Worm (Caenorhabditis elegans): ENCODE results near the gene T26H5.14.

DNA sequence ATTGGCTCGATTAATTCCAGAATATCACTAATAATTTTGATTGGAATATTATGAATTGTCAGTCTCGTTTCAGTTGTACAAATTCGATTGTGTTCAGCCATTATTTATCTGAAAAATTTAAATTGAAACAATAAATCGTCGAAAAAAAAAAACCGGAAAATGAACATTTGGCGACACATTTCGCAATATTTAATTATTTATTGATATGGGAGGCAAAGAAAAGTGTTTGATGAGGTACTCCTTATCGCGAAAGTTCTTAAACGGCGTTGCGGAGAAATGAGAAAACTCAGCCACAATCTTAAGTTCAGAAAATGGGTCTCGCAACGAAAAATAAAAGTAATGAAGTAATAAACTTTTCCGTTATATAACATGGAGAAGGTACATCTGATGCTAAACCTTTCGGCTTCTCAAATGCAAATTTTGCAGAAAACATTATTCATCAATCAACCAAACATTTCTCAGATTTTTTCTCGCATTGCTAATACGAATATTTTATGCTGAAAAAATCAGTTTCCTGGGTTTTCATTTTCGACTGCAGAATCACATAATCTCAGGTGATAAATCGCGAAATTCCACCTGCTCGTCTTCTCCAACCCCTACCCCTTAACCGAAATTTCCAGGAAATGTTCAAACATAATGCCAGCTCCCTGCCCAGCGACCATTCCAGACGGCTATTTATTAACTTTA, 49.1 kb upstream of the T26H5.14 start, which contains the start of the genes T06E6.15 and sri-7:
- no peak for TF ChIP-seq him-1 (tag; optimal IDR thresholded peaks at IDR 0.05)
- TF ChIP-seq W03F9.2 (tag; optimal IDR thresholded peaks at IDR 0.05), result no peak

All from whole organism, L4/young adult.